Worm (Caenorhabditis elegans) whole organism, L4 larva: Measurements from ENCODE around the gene tmem-138.

Source experiments
- lin-13 ChIP-seq: fragments of 150-350 bp; optimal IDR thresholded peaks from 2 replicates; lab custom pipeline; 2014; ENCODE audit warnings: missing biosample characterization, missing genetic modification reagents, missing genetic modification characterization
- nhr-111 ChIP-seq: fragments of 200-800 bp; sonication (Bioruptor generic); optimal IDR thresholded peaks from 2 replicates; lab custom pipeline; 2018; ENCODE audit warnings: mild to moderate bottlenecking, missing genetic modification characterization, missing compliant biosample characterization
- zfp-2 ChIP-seq: sonication (generic microtip); optimal IDR thresholded peaks from 2 replicates; lab custom pipeline; 2016; ENCODE audit warnings: mild to moderate bottlenecking, missing genetic modification characterization, missing compliant biosample characterization

ce11 chrII:8160916-8161315 is 3.8 kb downstream of the tmem-138 start:
- TF ChIP-seq zfp-2 (tag; lab: Kevin White, UChicago): no peak
- no peak for TF ChIP-seq lin-13 (GFP tag; lab: Kevin White, UChicago)
- TF ChIP-seq nhr-111: no peak
